Worm (Caenorhabditis elegans) whole organism, L1 larva: ENCODE data around the gene ehbp-1.

ENCODE experiments used
- C34B4.2 ChIP-seq: sonication (generic microtip); optimal IDR thresholded peaks from 2 replicates; lab custom pipeline; 2017; ENCODE audit warnings: mild to moderate bottlenecking, missing genetic modification characterization, missing compliant biosample characterization
- F16B12.6 ChIP-seq: fragments of 150-350 bp; optimal IDR thresholded peaks from 2 replicates; lab custom pipeline; 2014; ENCODE audit warnings: missing biosample characterization, missing genetic modification characterization
- Y116A8C.19 ChIP-seq: sonication (generic microtip); optimal IDR thresholded peaks from 2 replicates; lab custom pipeline; 2016; ENCODE audit warnings: missing compliant biosample characterization, missing genetic modification characterization, borderline replicate concordance
- aly-2 ChIP-seq: fragments of 150-350 bp; optimal IDR thresholded peaks from 2 replicates; lab custom pipeline; 2014; ENCODE audit warnings: missing biosample characterization, missing genetic modification characterization
- blmp-1 ChIP-seq: fragments of 150-350 bp; optimal IDR thresholded peaks from 2 replicates; lab custom pipeline; 2014; ENCODE audit warnings: missing biosample characterization, missing genetic modification characterization
- ceh-63 ChIP-seq: fragments of 200-800 bp; sonication (Bioruptor generic); optimal IDR thresholded peaks from 2 replicates; lab custom pipeline; 2018; ENCODE audit warnings: mild to moderate bottlenecking, missing genetic modification characterization, missing compliant biosample characterization
- ceh-8 ChIP-seq: fragments of 200-800 bp; sonication (Bioruptor generic); optimal IDR thresholded peaks from 2 replicates; lab custom pipeline; 2018; ENCODE audit warnings: mild to moderate bottlenecking, missing genetic modification characterization, moderate library complexity, missing compliant biosample characterization
- ceh-82 ChIP-seq, 3 experiments: fragments of 150-350 bp in 1 of 3; sonication (generic microtip) in 2 of 3; optimal IDR thresholded peaks; 2 replicates each; lab custom pipeline; 2014 to 2017; ENCODE audit warnings: missing biosample characterization in 3 of 3, missing genetic modification characterization in 3 of 3
- ceh-88 ChIP-seq: fragments of 200-800 bp; sonication (Bioruptor generic); IDR thresholded peaks from 2 replicates; pipeline ENCODE4 v1.3.6; 2022; ENCODE audit warnings: missing genetic modification characterization, missing compliant biosample characterization
- ceh-90 ChIP-seq: sonication (generic microtip); optimal IDR thresholded peaks from 2 replicates; lab custom pipeline; 2016; ENCODE audit warnings: missing genetic modification characterization, missing compliant biosample characterization
- ces-1 ChIP-seq: fragments of 150-350 bp; optimal IDR thresholded peaks from 2 replicates; lab custom pipeline; 2014; ENCODE audit warnings: missing biosample characterization, missing genetic modification reagents, missing genetic modification characterization
- efl-1 ChIP-seq, 4 experiments: fragments of 150-350 bp; optimal IDR thresholded peaks in 3 of 4; peaks in 1 of 4; 1 replicate in 1 of 4; 2 replicates in 3 of 4; lab custom pipeline; 2014; ENCODE audit warnings: missing biosample characterization in 2 of 4, missing genetic modification characterization in 2 of 4, missing genetic modification reagents in 2 of 4
- efl-3 ChIP-seq: fragments of 200-800 bp; sonication (Bioruptor generic); optimal IDR thresholded peaks from 2 replicates; lab custom pipeline; 2018; ENCODE audit warnings: mild to moderate bottlenecking, missing genetic modification characterization, missing compliant biosample characterization
- elt-2 ChIP-seq: sonication (generic microtip); optimal IDR thresholded peaks from 2 replicates; lab custom pipeline; 2016; ENCODE audit warnings: missing genetic modification characterization, mild to moderate bottlenecking, inconsistent platforms, missing compliant biosample characterization, missing genetic modification reagents
- elt-3 ChIP-seq, 6 experiments: fragments of 150-350 bp in 1 of 6; sonication (generic microtip); optimal IDR thresholded peaks; 2 replicates each; lab custom pipeline; 2017 to 2018; ENCODE audit warnings: missing biosample characterization in 6 of 6, missing genetic modification characterization in 6 of 6, inconsistent platforms in 1 of 6
- ets-5 ChIP-seq: fragments of 200-800 bp; sonication (Bioruptor generic); IDR thresholded peaks from 2 replicates; pipeline ENCODE4 v1.3.6; 2022; ENCODE audit warnings: missing genetic modification characterization, missing compliant biosample characterization
- fkh-10 ChIP-seq: sonication (generic microtip); optimal IDR thresholded peaks from 2 replicates; lab custom pipeline; 2017; ENCODE audit warnings: missing biosample characterization, missing genetic modification reagents, missing genetic modification characterization
- fkh-4 ChIP-seq: sonication (generic microtip); optimal IDR thresholded peaks from 2 replicates; lab custom pipeline; 2016; ENCODE audit warnings: missing compliant biosample characterization, missing genetic modification characterization, borderline replicate concordance
- fkh-8 ChIP-seq: sonication (generic microtip); optimal IDR thresholded peaks from 2 replicates; lab custom pipeline; 2016; ENCODE audit warnings: mild to moderate bottlenecking, missing genetic modification characterization, missing compliant biosample characterization
- grh-1 ChIP-seq: fragments of 200-800 bp; sonication (Bioruptor generic); IDR thresholded peaks from 2 replicates; pipeline ENCODE4 v1.3.6; 2022; ENCODE audit warnings: missing genetic modification reagents, missing genetic modification characterization, missing compliant biosample characterization
- hlh-17 ChIP-seq: fragments of 200-800 bp; sonication (Bioruptor generic); optimal IDR thresholded peaks from 2 replicates; lab custom pipeline; 2018; ENCODE audit warnings: missing genetic modification characterization, mild to moderate bottlenecking, missing compliant biosample characterization, moderate library complexity, borderline replicate concordance
- hpl-2 ChIP-seq: fragments of 150-350 bp; optimal IDR thresholded peaks from 2 replicates; lab custom pipeline; 2014; ENCODE audit warnings: missing biosample characterization, missing genetic modification reagents, missing genetic modification characterization
- irx-1 ChIP-seq: sonication (generic microtip); optimal IDR thresholded peaks from 2 replicates; lab custom pipeline; 2016; ENCODE audit warnings: missing genetic modification characterization, missing compliant biosample characterization
- isw-1 ChIP-seq: fragments of 200-800 bp; sonication (Bioruptor generic); IDR thresholded peaks from 2 replicates; pipeline ENCODE4 v1.3.6; 2022; ENCODE audit warnings: missing genetic modification characterization, missing compliant biosample characterization
- lin-15B ChIP-seq: fragments of 150-350 bp; sonication (generic microtip); optimal IDR thresholded peaks from 3 replicates; lab custom pipeline; 2014; ENCODE audit warnings: missing biosample characterization, missing genetic modification characterization
- lir-3 ChIP-seq: sonication (generic microtip); optimal IDR thresholded peaks from 2 replicates; lab custom pipeline; 2016; ENCODE audit warnings: mild to moderate bottlenecking, missing genetic modification characterization, moderate library complexity, missing compliant biosample characterization; ENCODE audit not compliant: poor library complexity
- lsy-2 ChIP-seq, 2 experiments: fragments of 150-350 bp; optimal IDR thresholded peaks; 2 replicates each; lab custom pipeline; 2014; ENCODE audit warnings: missing biosample characterization in 2 of 2, missing genetic modification characterization in 2 of 2
- mab-9 ChIP-seq: fragments of 200-800 bp; sonication (Bioruptor generic); IDR thresholded peaks from 2 replicates; pipeline ENCODE4 v1.3.6; 2022; ENCODE audit warnings: missing genetic modification reagents, missing genetic modification characterization, missing compliant biosample characterization
- nhr-237 ChIP-seq: fragments of 150-350 bp; optimal IDR thresholded peaks from 2 replicates; lab custom pipeline; 2014; ENCODE audit warnings: missing biosample characterization, missing genetic modification characterization
- nhr-28 ChIP-seq: fragments of 150-350 bp; optimal IDR thresholded peaks from 2 replicates; lab custom pipeline; 2014; ENCODE audit warnings: missing biosample characterization, missing genetic modification characterization
- nhr-71 ChIP-seq: sonication (generic microtip); optimal IDR thresholded peaks from 2 replicates; lab custom pipeline; 2016; ENCODE audit warnings: mild to moderate bottlenecking, missing genetic modification characterization, moderate library complexity, missing compliant biosample characterization
- nhr-77 ChIP-seq: fragments of 150-350 bp; optimal IDR thresholded peaks from 2 replicates; lab custom pipeline; 2014; ENCODE audit warnings: missing biosample characterization, missing genetic modification characterization
- nhr-90 ChIP-seq: sonication (generic microtip); optimal IDR thresholded peaks from 2 replicates; lab custom pipeline; 2016; ENCODE audit warnings: mild to moderate bottlenecking, missing genetic modification characterization, missing compliant biosample characterization; ENCODE audit not compliant: poor library complexity
- rnt-1 ChIP-seq: sonication (generic microtip); optimal IDR thresholded peaks from 2 replicates; lab custom pipeline; 2016; ENCODE audit warnings: mild to moderate bottlenecking, missing genetic modification characterization, moderate library complexity, missing compliant biosample characterization
- snpc-4 ChIP-seq: fragments of 150-350 bp; optimal IDR thresholded peaks from 2 replicates; lab custom pipeline; 2014; ENCODE audit warnings: missing biosample characterization, missing genetic modification characterization
- sptf-1 ChIP-seq: fragments of 150-350 bp; optimal IDR thresholded peaks from 2 replicates; lab custom pipeline; 2014; ENCODE audit warnings: missing biosample characterization, missing genetic modification characterization
- sup-37 ChIP-seq: fragments of 200-800 bp; sonication (Bioruptor generic); optimal IDR thresholded peaks from 2 replicates; lab custom pipeline; 2018; ENCODE audit warnings: mild to moderate bottlenecking, missing genetic modification characterization, missing compliant biosample characterization
- tbx-2 ChIP-seq: sonication (generic microtip); optimal IDR thresholded peaks from 2 replicates; lab custom pipeline; 2016; ENCODE audit warnings: missing genetic modification characterization, missing compliant biosample characterization
- tlp-1 ChIP-seq: fragments of 150-350 bp; optimal IDR thresholded peaks from 2 replicates; lab custom pipeline; 2014; ENCODE audit warnings: missing biosample characterization, missing genetic modification characterization
- unc-130 ChIP-seq: fragments of 150-350 bp; optimal IDR thresholded peaks from 2 replicates; lab custom pipeline; 2017; ENCODE audit warnings: missing biosample characterization, missing genetic modification characterization, inconsistent platforms
- unc-30 ChIP-seq: sonication (generic microtip); optimal IDR thresholded peaks from 2 replicates; lab custom pipeline; 2017; ENCODE audit warnings: missing biosample characterization, missing genetic modification characterization
- vab-15 ChIP-seq: sonication (generic microtip); optimal IDR thresholded peaks from 2 replicates; lab custom pipeline; 2017; ENCODE audit warnings: missing genotype, mild to moderate bottlenecking, missing genetic modification characterization, missing compliant biosample characterization
- xbp-1 ChIP-seq: sonication (generic microtip); optimal IDR thresholded peaks from 2 replicates; lab custom pipeline; 2016; ENCODE audit warnings: missing genetic modification characterization, missing compliant biosample characterization
- zag-1 ChIP-seq: fragments of 150-350 bp; optimal IDR thresholded peaks from 2 replicates; lab custom pipeline; 2014; ENCODE audit warnings: missing biosample characterization, missing genetic modification characterization
- zip-4 ChIP-seq: fragments of 200-800 bp; sonication (Bioruptor generic); optimal IDR thresholded peaks from 2 replicates; lab custom pipeline; 2018; ENCODE audit warnings: mild to moderate bottlenecking, missing genetic modification characterization, moderate library complexity, missing compliant biosample characterization
- ztf-4 ChIP-seq: fragments of 150-350 bp; optimal IDR thresholded peaks from 2 replicates; lab custom pipeline; 2014; ENCODE audit warnings: missing biosample characterization, missing genetic modification characterization

ehbp-1 gene

DNA sequence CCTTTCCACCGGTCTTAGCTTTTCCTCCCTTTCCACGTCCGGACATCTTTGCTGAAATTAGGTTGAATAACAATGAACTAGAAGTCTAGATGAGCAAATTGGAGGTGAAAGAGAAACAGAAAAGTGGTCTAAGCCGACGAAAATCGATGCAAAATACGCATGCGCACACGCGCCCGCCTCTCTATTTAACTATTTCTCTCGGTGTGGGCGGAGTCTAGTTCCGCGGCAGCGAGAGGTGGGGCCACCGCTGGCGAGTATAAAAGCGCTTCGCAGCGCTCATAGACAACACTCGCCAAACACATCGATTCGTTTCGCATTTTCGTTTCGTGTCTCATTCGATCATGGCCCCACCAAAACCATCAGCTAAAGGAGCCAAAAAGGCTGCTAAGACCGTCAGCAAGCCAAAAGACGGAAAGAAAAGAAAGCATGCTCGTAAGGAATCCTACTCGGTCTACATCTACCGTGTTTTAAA, 5.2 kb upstream of the ehbp-1 start, which contains the start of the genes his-35 and his-41 (continued):
- TF ChIP-seq nhr-77 (tag; lab: Kevin White, UChicago), result peak; percentile 23
- TF ChIP-seq lin-15B (tag; lab: Kevin White, UChicago), result no peak
- TF ChIP-seq elt-2, result no peak
- TF ChIP-seq F16B12.6, result peak; percentile 28
- no peak for TF ChIP-seq hpl-2 (GFP tag; lab: Kevin White, UChicago)
- TF ChIP-seq vab-15, result no peak
- peak; percentile 42 for TF ChIP-seq rnt-1 (tag; lab: Kevin White, UChicago)
- TF ChIP-seq Y116A8C.19 (tag; lab: Kevin White, UChicago), result no peak
- TF ChIP-seq xbp-1 (tag; lab: Kevin White, UChicago), result peak; percentile 74
- peak; percentile 12 for TF ChIP-seq snpc-4
- peak; percentile 69 for TF ChIP-seq fkh-8 (tag; lab: Kevin White, UChicago)
- TF ChIP-seq nhr-28 (tag; lab: Kevin White, UChicago), result no peak
- no peak for TF ChIP-seq ces-1 (GFP tag; lab: Kevin White, UChicago)
- TF ChIP-seq unc-30 (tag; lab: Kevin White, UChicago), result no peak
- TF ChIP-seq sptf-1, result no peak
- no peak for TF ChIP-seq hlh-17 (GFP tag; lab: Kevin White, UChicago)
- peak; percentile 3 for TF ChIP-seq unc-130
- no peak for TF ChIP-seq blmp-1 (tag; lab: Kevin White, UChicago)
- no peak for TF ChIP-seq ceh-8 (GFP tag; lab: Kevin White, UChicago)
- peak; percentile 31; the same call in 1 of the 2 replicates for TF ChIP-seq isw-1 (GFP tag; lab: Robert Waterston, UW)
- TF ChIP-seq mab-9 (GFP tag; lab: Robert Waterston, UW), result peak; percentile 45; the same call in 1 of the 2 replicates
- no peak for TF ChIP-seq nhr-237 (tag; lab: Kevin White, UChicago)
- no peak for TF ChIP-seq ztf-4 (tag; lab: Kevin White, UChicago)
- TF ChIP-seq aly-2 (tag; lab: Kevin White, UChicago), result no peak
- peak; percentile 33 to 47 for TF ChIP-seq lsy-2 (tag; optimal IDR thresholded peaks at IDR 0.05; lab: Kevin White, UChicago)
- peak; percentile 8 for TF ChIP-seq fkh-10 (GFP tag; lab: Kevin White, UChicago)
- TF ChIP-seq ceh-63, result no peak
- 0 out of 2 replicates have a peak, but pooled peaks have one; percentile 14 for TF ChIP-seq grh-1
- TF ChIP-seq tbx-2 (tag; lab: Kevin White, UChicago), result peak; percentile 69
- TF ChIP-seq ets-5, result no peak
- peak; percentile 83 for TF ChIP-seq nhr-71 (tag; lab: Kevin White, UChicago)
- peak; percentile 41 to 57 (median 54) for TF ChIP-seq ceh-82 (tag; optimal IDR thresholded peaks at IDR 0.05; lab: Kevin White, UChicago)
- no peak for TF ChIP-seq ceh-90 (tag; lab: Kevin White, UChicago)
- TF ChIP-seq zip-4, result peak; percentile 42
- no peak for TF ChIP-seq C34B4.2 (tag; lab: Kevin White, UChicago)
- TF ChIP-seq elt-3 (tag; optimal IDR thresholded peaks at IDR 0.05; lab: Kevin White, UChicago), result no peak
- peak; percentile 16 for TF ChIP-seq sup-37 (GFP tag; lab: Kevin White, UChicago)
- TF ChIP-seq fkh-4, result no peak
- peak; percentile 55 for TF ChIP-seq irx-1 (tag; lab: Kevin White, UChicago)
- TF ChIP-seq efl-3 (GFP tag; lab: Kevin White, UChicago), result no peak
- TF ChIP-seq ceh-88 (GFP tag; lab: Robert Waterston, UW), result 0 out of 2 replicates have a peak, but pooled peaks have one; percentile 10
- no peak for TF ChIP-seq lir-3 (tag; lab: Kevin White, UChicago)
- peak; percentile 45 for TF ChIP-seq nhr-90 (tag; lab: Kevin White, UChicago)
- TF ChIP-seq zag-1, result no peak
- TF ChIP-seq efl-1 (optimal IDR thresholded peaks at IDR 0.05; lab: Kevin White, UChicago), result peak; percentile 60 to 63
- TF ChIP-seq efl-1 (GFP tag; optimal IDR thresholded peaks at IDR 0.05 in 1 of 2; lab: Kevin White, UChicago), result peak; percentile 53 to 93
- TF ChIP-seq tlp-1 (tag; lab: Kevin White, UChicago), result no peak
